Fruit fly (Drosophila melanogaster) whole organism, embryonic: Measurements from ENCODE around the gene lab.

Experiments used
- CG10543 ChIP-seq: fragments of 200-800 bp; sonication (Bioruptor generic); optimal IDR thresholded peaks from 3 replicates; lab custom pipeline; 2017; ENCODE audit warnings: missing biosample characterization, mild to moderate bottlenecking, missing genetic modification characterization, moderate library complexity
- CoRest ChIP-seq: fragments of 200-800 bp; sonication (Bioruptor generic); optimal IDR thresholded peaks from 3 replicates; lab custom pipeline; 2018; ENCODE audit warnings: missing biosample characterization, mild to moderate bottlenecking, missing genetic modification characterization, moderate library complexity
- NC2β ChIP-seq: fragments of 200-800 bp; sonication (Bioruptor generic); optimal IDR thresholded peaks from 2 replicates; lab custom pipeline; 2016; ENCODE audit warnings: missing biosample characterization, missing genetic modification characterization
- NfI ChIP-seq: fragments of 200-800 bp; sonication (Bioruptor generic); optimal IDR thresholded peaks from 3 replicates; lab custom pipeline; 2018; ENCODE audit warnings: missing biosample characterization, mild to moderate bottlenecking, missing genetic modification characterization, moderate library complexity
- pros ChIP-seq: fragments of 200-800 bp; sonication (Bioruptor generic); optimal IDR thresholded peaks from 3 replicates; lab custom pipeline; 2019; ENCODE audit warnings: missing biosample characterization, mild to moderate bottlenecking, missing genetic modification characterization, moderate library complexity

- TF ChIP-seq NfI (GFP tag; lab: Kevin White, UChicago) (no peak), NC2β (GFP tag; lab: Kevin White, UChicago) (no peak), pros (no peak), CG10543 (GFP tag; lab: Kevin White, UChicago) (no peak), CoRest (no peak)
Measured at dm6 chr3R:6684145-6684544, 5.8 kb upstream of the lab start, which contains the start of gene Edg84A.
